Fruit fly (Drosophila melanogaster) whole organism: Measurements from ENCODE around the gene DNAlig4.

Experiments
- CG8478 ChIP-seq: fragments of >200 bp; optimal IDR thresholded peaks from 2 replicates; lab custom pipeline; 2018; ENCODE audit warnings: inconsistent platforms
- EcR ChIP-seq, 2 experiments: fragments of >200 bp; optimal IDR thresholded peaks; 2 replicates each; lab custom pipeline; 2017; ENCODE audit warnings: missing biosample characterization in 2 of 2, missing genetic modification characterization in 2 of 2, missing genetic modification reagents in 2 of 2
- pan ChIP-seq: fragments of >200 bp; optimal IDR thresholded peaks from 2 replicates; lab custom pipeline; 2017
- psq ChIP-seq: fragments of >200 bp; optimal IDR thresholded peaks from 2 replicates; lab custom pipeline; 2017
- usp ChIP-seq: fragments of >200 bp; optimal IDR thresholded peaks from 2 replicates; lab custom pipeline; 2017; ENCODE audit warnings: missing biosample characterization, missing genetic modification characterization, mixed read lengths

dm6 chrX:13667656-13668055 is at the start of gene DNAlig4, which contains the start of gene CG11164:
- no peak for TF ChIP-seq pan (lab: Kevin White, UChicago)
- no peak for TF ChIP-seq psq (lab: Kevin White, UChicago)
- no peak for TF ChIP-seq usp
- no peak for TF ChIP-seq EcR (GFP tag; optimal IDR thresholded peaks at IDR 0.05; lab: Kevin White, UChicago)
- TF ChIP-seq CG8478 (lab: Kevin White, UChicago), result no peak
